Worm (Caenorhabditis elegans): Measurements from ENCODE around the gene fbxa-59.

DNA sequence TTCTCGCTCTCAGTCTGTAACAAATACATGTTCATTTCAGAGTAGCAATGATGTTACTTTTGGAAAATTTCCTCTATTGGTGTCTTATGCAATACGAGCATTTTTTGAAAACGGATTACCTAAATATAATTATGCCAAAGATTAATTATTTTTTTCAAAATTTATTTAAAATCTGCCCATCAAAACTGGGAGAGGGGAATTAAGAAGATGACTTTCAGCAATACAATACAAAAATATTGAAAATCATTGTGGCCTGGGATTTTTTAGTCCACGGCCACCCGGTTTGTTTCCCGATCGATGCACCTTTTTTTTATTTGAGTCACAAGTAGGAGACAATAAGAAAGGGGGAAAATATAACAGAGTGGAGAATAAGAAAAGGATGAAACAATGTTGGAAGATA, 5.3 kb downstream of the fbxa-59 start, which contains the start of gene fbxa-56:
- no peak for TF ChIP-seq ama-1 (optimal IDR thresholded peaks at IDR 0.05)
- no peak for TF ChIP-seq ama-1 (GFP tag; optimal IDR thresholded peaks at IDR 0.05)
- no peak for TF ChIP-seq atf-7 (tag; optimal IDR thresholded peaks at IDR 0.05)
- TF ChIP-seq unc-62 (GFP tag; optimal IDR thresholded peaks at IDR 0.05), result no peak
- no peak for TF ChIP-seq ceh-79 (tag; optimal IDR thresholded peaks at IDR 0.05)
- no peak for TF ChIP-seq lin-35 (GFP tag; optimal IDR thresholded peaks at IDR 0.05)
- TF ChIP-seq C06A6.2 (GFP tag; conservative IDR thresholded peaks at IDR 0.05), result no peak
- no peak for TF ChIP-seq ztf-3 (GFP tag; optimal IDR thresholded peaks at IDR 0.05)
- TF ChIP-seq die-1 (tag; optimal IDR thresholded peaks at IDR 0.05), result no peak
- no peak for TF ChIP-seq ceh-58 (GFP tag; IDR thresholded peaks at IDR 0.05)
- TF ChIP-seq rec-8 (tag; optimal IDR thresholded peaks at IDR 0.05), result no peak
- no peak for TF ChIP-seq F23B12.7 (tag; optimal IDR thresholded peaks at IDR 0.05; ENCODE audit: insufficient read depth)
- TF ChIP-seq C17E4.6 (GFP tag; IDR thresholded peaks at IDR 0.05), result no peak
